Fruit fly (Drosophila melanogaster): ENCODE results near the gene CG9331.

CG9331 gene

dm6 chr2L:20820767-20821166 is 1.9 kb upstream of the CG9331 start, which contains the start of gene CheB38c:
TSS of gene CheB38c (minus strand) at chr2L:20820867.
- TF ChIP-seq scrt (GFP tag; optimal IDR thresholded peaks at IDR 0.05) (no peak), CG13894 (tag; optimal IDR thresholded peaks at IDR 0.05) (no peak), B-H2 (GFP tag; optimal IDR thresholded peaks at IDR 0.05) (no peak), vfl (GFP tag; optimal IDR thresholded peaks at IDR 0.05) (no peak), ase (GFP tag; IDR thresholded peaks at IDR 0.05) (no peak)

- peak; percentile 60 for TF ChIP-seq unc-4 (GFP tag; IDR thresholded peaks at IDR 0.05; ENCODE audit: partially characterized antibody)
- TF ChIP-seq CG31365 (tag; optimal IDR thresholded peaks at IDR 0.05), result no peak
- TF ChIP-seq cas (GFP tag; IDR thresholded peaks at IDR 0.05), result no peak; the same call in 1 of the 2 replicates
- no peak for TF ChIP-seq ttk (GFP tag; IDR thresholded peaks at IDR 0.05)
- TF ChIP-seq Ssrp (tag; optimal IDR thresholded peaks at IDR 0.05), result no peak
- TF ChIP-seq sd (tag; optimal IDR thresholded peaks at IDR 0.05), result peak; percentile 9
- no peak for TF ChIP-seq Nf-YB (GFP tag; optimal IDR thresholded peaks at IDR 0.05)
- TF ChIP-seq CG5953 (GFP tag; IDR thresholded peaks at IDR 0.05), result no peak
- TF ChIP-seq chn (GFP tag; optimal IDR thresholded peaks at IDR 0.05), result no peak
- TF ChIP-seq Mes4 (GFP tag; optimal IDR thresholded peaks at IDR 0.05), result no peak
- TF ChIP-seq Nf-YA (GFP tag; IDR thresholded peaks at IDR 0.05), result no peak
- TF ChIP-seq CG12236 (GFP tag; optimal IDR thresholded peaks at IDR 0.05), result no peak
- no peak for TF ChIP-seq CG17612 (GFP tag; IDR thresholded peaks at IDR 0.05)
- TF ChIP-seq dimm (GFP tag; IDR thresholded peaks at IDR 0.05), result no peak
- TF ChIP-seq pum (GFP tag; optimal IDR thresholded peaks at IDR 0.05), result no peak
- TF ChIP-seq CG34224 (GFP tag; IDR thresholded peaks at IDR 0.05; ENCODE audit: partially characterized antibody), result no peak; the same call in 2 of the 3 replicates
- no peak for TF ChIP-seq CG1792 (GFP tag; optimal IDR thresholded peaks at IDR 0.05)
- no peak for TF ChIP-seq Dfd (GFP tag; optimal IDR thresholded peaks at IDR 0.05)
- no peak for TF ChIP-seq fru (optimal IDR thresholded peaks at IDR 0.05)
- TF ChIP-seq ap (GFP tag; IDR thresholded peaks at IDR 0.05), result no peak
- no peak for TF ChIP-seq ham (GFP tag; IDR thresholded peaks at IDR 0.05)
- no peak for TF ChIP-seq CG11560 (tag; IDR thresholded peaks at IDR 0.05)
- TF ChIP-seq oc (tag; optimal IDR thresholded peaks at IDR 0.05), result no peak
- TF ChIP-seq CG1832 (GFP tag; optimal IDR thresholded peaks at IDR 0.05), result no peak
- no peak for TF ChIP-seq slp2 (GFP tag; optimal IDR thresholded peaks at IDR 0.05)
- no peak for TF ChIP-seq Ets97D (GFP tag; optimal IDR thresholded peaks at IDR 0.05)
- no peak for TF ChIP-seq crc (GFP tag; optimal IDR thresholded peaks at IDR 0.05)
- TF ChIP-seq Doc3 (GFP tag; IDR thresholded peaks at IDR 0.05; ENCODE audit: partially characterized antibody), result peak; percentile 55; the same call in 2 of the 3 replicates
- TF ChIP-seq CG12391 (tag; optimal IDR thresholded peaks at IDR 0.05), result no peak
- no peak for TF ChIP-seq CG4854 (GFP tag; optimal IDR thresholded peaks at IDR 0.05)
- no peak for TF ChIP-seq CG7372 (GFP tag; IDR thresholded peaks at IDR 0.05)
- TF ChIP-seq sim (GFP tag; IDR thresholded peaks at IDR 0.05), result no peak
- no peak for TF ChIP-seq exex (tag; optimal IDR thresholded peaks at IDR 0.05)
- no peak for TF ChIP-seq HmgD (GFP tag; optimal IDR thresholded peaks at IDR 0.05)
- TF ChIP-seq disco-r (GFP tag; optimal IDR thresholded peaks at IDR 0.05), result no peak
- no peak for TF ChIP-seq CG7928 (GFP tag; optimal IDR thresholded peaks at IDR 0.05)
- TF ChIP-seq Myb (GFP tag; optimal IDR thresholded peaks at IDR 0.05), result no peak
- no peak for TF ChIP-seq NC2β (GFP tag; optimal IDR thresholded peaks at IDR 0.05)
- no peak for TF ChIP-seq scrt (GFP tag; optimal IDR thresholded peaks at IDR 0.05)
- 0 out of 2 replicates have a peak, but pooled peaks have one; percentile 24 for TF ChIP-seq CG16779 (GFP tag; IDR thresholded peaks at IDR 0.05)
- TF ChIP-seq CG11093 (GFP tag; IDR thresholded peaks at IDR 0.05), result no peak
- no peak for TF ChIP-seq CG11696 (GFP tag; IDR thresholded peaks at IDR 0.05)
- no peak for TF ChIP-seq pfk (GFP tag; optimal IDR thresholded peaks at IDR 0.05)
- TF ChIP-seq cwo (GFP tag; optimal IDR thresholded peaks at IDR 0.05), result peak; percentile 5
- peak; percentile 67 for TF ChIP-seq grau (tag; optimal IDR thresholded peaks at IDR 0.05)
These were observed 1.2 kb upstream of the CG9331 start for dm6 chr2L:20821249-20822024.

Data from whole organism, embryonic.